Worm (Caenorhabditis elegans): ENCODE measurements around the gene gly-9.

DNA sequence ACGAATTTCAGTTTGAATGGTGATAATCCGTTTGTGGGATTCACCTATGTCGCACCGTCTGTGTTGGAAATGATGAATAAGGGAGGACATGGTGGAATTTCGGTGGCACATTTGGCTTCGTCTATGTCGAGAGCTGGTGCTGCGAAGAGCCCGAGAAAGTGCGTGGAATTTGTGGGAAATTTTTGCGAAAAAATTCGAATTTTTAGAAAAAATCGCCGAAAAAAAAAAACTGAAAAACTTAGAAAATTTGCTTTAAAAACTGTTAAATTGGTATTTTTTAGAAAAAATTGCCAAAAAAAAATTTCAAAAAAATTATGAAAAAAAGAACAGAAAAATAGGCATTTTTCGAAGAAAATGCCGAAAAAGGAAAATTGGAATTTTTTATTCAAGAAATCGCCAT, 41.5 kb downstream of the gly-9 start:
- no peak for TF ChIP-seq snpc-4 (tag; optimal IDR thresholded peaks at IDR 0.05)
- no peak for TF ChIP-seq mab-5 (tag; optimal IDR thresholded peaks at IDR 0.05)
- TF ChIP-seq ham-2 (GFP tag; optimal IDR thresholded peaks at IDR 0.05), result no peak
- TF ChIP-seq nhr-12 (tag; optimal IDR thresholded peaks at IDR 0.05), result no peak
